Worm (Caenorhabditis elegans) whole organism, early embryonic: ENCODE measurements around the gene lap-2.

ENCODE experiments used
- B0310.2 ChIP-seq: sonication (generic microtip); optimal IDR thresholded peaks from 2 replicates; lab custom pipeline; 2016; ENCODE audit warnings: mild to moderate bottlenecking, missing genetic modification characterization, missing compliant biosample characterization
- ama-1 ChIP-seq: fragments of 150-350 bp; optimal IDR thresholded peaks from 2 replicates; lab custom pipeline; 2014
- ets-7 ChIP-seq: sonication (generic microtip); optimal IDR thresholded peaks from 2 replicates; lab custom pipeline; 2016; ENCODE audit warnings: missing genotype, missing genetic modification characterization, missing compliant biosample characterization
- flt-1 ChIP-seq: fragments of 200-800 bp; sonication (Bioruptor generic); IDR thresholded peaks from 2 replicates; pipeline ENCODE4 v1.3.6; 2022; ENCODE audit warnings: missing genetic modification characterization, missing compliant biosample characterization
- hnd-1 ChIP-seq: sonication (generic microtip); optimal IDR thresholded peaks from 2 replicates; lab custom pipeline; 2016; ENCODE audit warnings: missing genetic modification characterization, missing compliant biosample characterization
- tbx-11 ChIP-seq: fragments of 200-800 bp; sonication (Bioruptor generic); IDR thresholded peaks from 2 replicates; pipeline ENCODE4 v1.3.6; 2022; ENCODE audit warnings: missing genetic modification characterization, missing compliant biosample characterization

- TF ChIP-seq B0310.2 (no peak), flt-1 (GFP tag; lab: Robert Waterston, UW) (no peak), hnd-1 (tag; lab: Kevin White, UChicago) (no peak), ets-7 (tag; lab: Kevin White, UChicago) (no peak), tbx-11 (GFP tag; lab: Robert Waterston, UW) (no peak), ama-1 (lab: Kevin White, UChicago) (no peak)
Observed at ce11 chrV:13022265-13022664, 21.2 kb upstream of the lap-2 start.
